Worm (Caenorhabditis elegans): ENCODE results near the gene Y4C6A.3.

DNA sequence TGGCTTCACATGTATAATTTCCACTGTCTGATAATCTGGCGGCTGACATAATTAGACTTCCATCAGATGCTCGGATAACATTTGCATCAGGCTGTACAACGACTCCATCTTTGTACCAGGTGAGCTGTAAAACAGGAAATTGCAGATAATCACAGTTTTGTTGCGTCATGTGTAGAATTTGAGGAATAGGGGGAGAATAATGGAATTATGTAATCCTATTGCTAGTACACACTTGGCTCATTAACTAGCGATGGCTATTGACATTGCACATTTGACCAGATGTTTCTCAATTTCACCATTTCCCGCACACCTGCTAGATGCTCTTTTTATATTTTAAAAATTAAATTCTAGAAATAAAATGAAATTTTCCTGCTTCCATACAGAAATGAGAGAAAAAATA is 45.5 kb upstream of the Y4C6A.3 start:
- no peak for TF ChIP-seq ztf-11 (tag; optimal IDR thresholded peaks at IDR 0.05)
- TF ChIP-seq skn-1 (tag; optimal IDR thresholded peaks at IDR 0.05), result no peak
- TF ChIP-seq rnt-1 (tag; optimal IDR thresholded peaks at IDR 0.05), result no peak
- TF ChIP-seq nhr-12 (tag; optimal IDR thresholded peaks at IDR 0.05), result no peak
- TF ChIP-seq hpl-2 (GFP tag; optimal IDR thresholded peaks at IDR 0.05), result no peak
- no peak for TF ChIP-seq ceh-82 (tag; optimal IDR thresholded peaks at IDR 0.05)
- TF ChIP-seq nhr-28 (tag; optimal IDR thresholded peaks at IDR 0.05), result no peak
- no peak for TF ChIP-seq nhr-11 (tag; optimal IDR thresholded peaks at IDR 0.05)
- no peak for TF ChIP-seq sptf-1 (tag; optimal IDR thresholded peaks at IDR 0.05)

All from whole organism, L1 larva.